Worm (Caenorhabditis elegans) whole organism, L1 larva: ENCODE results near the gene F10G7.10.

Experiments
- C04F5.9 ChIP-seq: sonication (generic microtip); optimal IDR thresholded peaks from 2 replicates; lab custom pipeline; 2016; ENCODE audit warnings: missing genetic modification characterization, missing compliant biosample characterization
- C16A3.4 ChIP-seq: fragments of 150-350 bp; optimal IDR thresholded peaks from 2 replicates; lab custom pipeline; 2014; ENCODE audit warnings: missing biosample characterization, missing genetic modification characterization
- Y116A8C.19 ChIP-seq: sonication (generic microtip); optimal IDR thresholded peaks from 2 replicates; lab custom pipeline; 2016; ENCODE audit warnings: missing compliant biosample characterization, missing genetic modification characterization, borderline replicate concordance
- aha-1 ChIP-seq: fragments of 150-350 bp; optimal IDR thresholded peaks from 2 replicates; lab custom pipeline; 2014; ENCODE audit warnings: missing biosample characterization, missing genetic modification characterization
- alr-1 ChIP-seq: fragments of 200-800 bp; sonication (Bioruptor generic); optimal IDR thresholded peaks from 2 replicates; lab custom pipeline; 2018; ENCODE audit warnings: borderline replicate concordance, mild to moderate bottlenecking, missing genetic modification characterization, missing compliant biosample characterization
- ceh-63 ChIP-seq: fragments of 200-800 bp; sonication (Bioruptor generic); optimal IDR thresholded peaks from 2 replicates; lab custom pipeline; 2018; ENCODE audit warnings: mild to moderate bottlenecking, missing genetic modification characterization, missing compliant biosample characterization
- ceh-8 ChIP-seq: fragments of 200-800 bp; sonication (Bioruptor generic); optimal IDR thresholded peaks from 2 replicates; lab custom pipeline; 2018; ENCODE audit warnings: mild to moderate bottlenecking, missing genetic modification characterization, moderate library complexity, missing compliant biosample characterization
- efl-1 ChIP-seq, 4 experiments: fragments of 150-350 bp; optimal IDR thresholded peaks in 3 of 4; peaks in 1 of 4; 1 replicate in 1 of 4; 2 replicates in 3 of 4; lab custom pipeline; 2014; ENCODE audit warnings: missing biosample characterization in 2 of 4, missing genetic modification characterization in 2 of 4, missing genetic modification reagents in 2 of 4
- efl-3 ChIP-seq: fragments of 200-800 bp; sonication (Bioruptor generic); optimal IDR thresholded peaks from 2 replicates; lab custom pipeline; 2018; ENCODE audit warnings: mild to moderate bottlenecking, missing genetic modification characterization, missing compliant biosample characterization
- egl-27 ChIP-seq, 2 experiments: fragments of 150-350 bp in 1 of 2; sonication (generic microtip); optimal IDR thresholded peaks; 3 replicates each; lab custom pipeline; 2017 to 2018; ENCODE audit warnings: missing biosample characterization in 2 of 2, missing genetic modification characterization in 2 of 2, missing genetic modification reagents in 2 of 2
- elt-2 ChIP-seq: sonication (generic microtip); optimal IDR thresholded peaks from 2 replicates; lab custom pipeline; 2016; ENCODE audit warnings: missing genetic modification characterization, mild to moderate bottlenecking, inconsistent platforms, missing compliant biosample characterization, missing genetic modification reagents
- fkh-10 ChIP-seq: sonication (generic microtip); optimal IDR thresholded peaks from 2 replicates; lab custom pipeline; 2017; ENCODE audit warnings: missing biosample characterization, missing genetic modification reagents, missing genetic modification characterization
- fos-1 ChIP-seq: fragments of 150-350 bp; optimal IDR thresholded peaks from 2 replicates; lab custom pipeline; 2014; ENCODE audit warnings: missing biosample characterization, missing genetic modification characterization
- hlh-17 ChIP-seq: fragments of 200-800 bp; sonication (Bioruptor generic); optimal IDR thresholded peaks from 2 replicates; lab custom pipeline; 2018; ENCODE audit warnings: missing genetic modification characterization, mild to moderate bottlenecking, missing compliant biosample characterization, moderate library complexity, borderline replicate concordance
- isw-1 ChIP-seq: fragments of 200-800 bp; sonication (Bioruptor generic); IDR thresholded peaks from 2 replicates; pipeline ENCODE4 v1.3.6; 2022; ENCODE audit warnings: missing genetic modification characterization, missing compliant biosample characterization
- lin-14 ChIP-seq: fragments of 200-800 bp; sonication (Bioruptor generic); optimal IDR thresholded peaks from 2 replicates; lab custom pipeline; 2018; ENCODE audit warnings: mild to moderate bottlenecking, missing genetic modification characterization, moderate library complexity, missing compliant biosample characterization
- lin-35 ChIP-seq, 2 experiments: fragments of 150-350 bp; optimal IDR thresholded peaks; 2 replicates each; lab custom pipeline; 2014; ENCODE audit warnings: missing biosample characterization in 2 of 2, missing genetic modification characterization in 2 of 2, missing genetic modification reagents in 2 of 2
- lir-3 ChIP-seq: sonication (generic microtip); optimal IDR thresholded peaks from 2 replicates; lab custom pipeline; 2016; ENCODE audit warnings: mild to moderate bottlenecking, missing genetic modification characterization, moderate library complexity, missing compliant biosample characterization; ENCODE audit not compliant: poor library complexity
- lsy-2 ChIP-seq, 2 experiments: fragments of 150-350 bp; optimal IDR thresholded peaks; 2 replicates each; lab custom pipeline; 2014; ENCODE audit warnings: missing biosample characterization in 2 of 2, missing genetic modification characterization in 2 of 2
- mdl-1 ChIP-seq, 2 experiments: fragments of 150-350 bp; optimal IDR thresholded peaks; 2 replicates each; lab custom pipeline; 2014 to 2017; ENCODE audit warnings: missing biosample characterization in 2 of 2, missing genetic modification characterization in 2 of 2, inconsistent platforms in 1 of 2
- nhr-11 ChIP-seq: fragments of 150-350 bp; optimal IDR thresholded peaks from 2 replicates; lab custom pipeline; 2014; ENCODE audit warnings: missing biosample characterization, missing genetic modification characterization
- nhr-12 ChIP-seq: sonication (generic microtip); optimal IDR thresholded peaks from 2 replicates; lab custom pipeline; 2017; ENCODE audit warnings: missing biosample characterization, missing genetic modification characterization
- nhr-19 ChIP-seq: fragments of 200-800 bp; sonication (Bioruptor generic); conservative IDR thresholded peaks from 2 replicates; pipeline ENCODE4 v1.3.6; 2022; ENCODE audit warnings: missing genetic modification characterization, missing compliant biosample characterization
- nhr-20 ChIP-seq: sonication (generic microtip); optimal IDR thresholded peaks from 2 replicates; lab custom pipeline; 2016; ENCODE audit warnings: mild to moderate bottlenecking, missing genetic modification characterization, missing compliant biosample characterization
- nhr-237 ChIP-seq: fragments of 150-350 bp; optimal IDR thresholded peaks from 2 replicates; lab custom pipeline; 2014; ENCODE audit warnings: missing biosample characterization, missing genetic modification characterization
- nhr-71 ChIP-seq: sonication (generic microtip); optimal IDR thresholded peaks from 2 replicates; lab custom pipeline; 2016; ENCODE audit warnings: mild to moderate bottlenecking, missing genetic modification characterization, moderate library complexity, missing compliant biosample characterization
- nhr-76 ChIP-seq: sonication (generic microtip); optimal IDR thresholded peaks from 2 replicates; lab custom pipeline; 2017; ENCODE audit warnings: missing biosample characterization, missing genetic modification characterization
- nhr-77 ChIP-seq: fragments of 150-350 bp; optimal IDR thresholded peaks from 2 replicates; lab custom pipeline; 2014; ENCODE audit warnings: missing biosample characterization, missing genetic modification characterization
- nhr-84 ChIP-seq: sonication (generic microtip); optimal IDR thresholded peaks from 2 replicates; lab custom pipeline; 2017; ENCODE audit warnings: missing biosample characterization, missing genetic modification characterization
- nhr-85 ChIP-seq: sonication (generic microtip); peaks from one replicate; lab custom pipeline; 2016; ENCODE audit warnings: missing genetic modification characterization, inconsistent platforms, missing compliant biosample characterization
- pag-3 ChIP-seq: sonication (generic microtip); optimal IDR thresholded peaks from 2 replicates; lab custom pipeline; 2017; ENCODE audit warnings: missing genetic modification characterization, mild to moderate bottlenecking, missing compliant biosample characterization, antibody characterized with exemption, borderline replicate concordance; ENCODE audit not compliant: insufficient read depth
- pqm-1 ChIP-seq: sonication (generic microtip); optimal IDR thresholded peaks from 3 replicates; lab custom pipeline; 2017; ENCODE audit warnings: missing biosample characterization, missing genetic modification characterization
- rnt-1 ChIP-seq: sonication (generic microtip); optimal IDR thresholded peaks from 2 replicates; lab custom pipeline; 2016; ENCODE audit warnings: mild to moderate bottlenecking, missing genetic modification characterization, moderate library complexity, missing compliant biosample characterization
- skn-1 ChIP-seq: fragments of 150-350 bp; optimal IDR thresholded peaks from 2 replicates; lab custom pipeline; 2014; ENCODE audit warnings: missing biosample characterization, missing genetic modification characterization
- snpc-4 ChIP-seq: fragments of 150-350 bp; optimal IDR thresholded peaks from 2 replicates; lab custom pipeline; 2014; ENCODE audit warnings: missing biosample characterization, missing genetic modification characterization
- snu-23 ChIP-seq: sonication (generic microtip); optimal IDR thresholded peaks from 2 replicates; lab custom pipeline; 2016; ENCODE audit warnings: missing genetic modification characterization, missing compliant biosample characterization
- sup-37 ChIP-seq: fragments of 200-800 bp; sonication (Bioruptor generic); optimal IDR thresholded peaks from 2 replicates; lab custom pipeline; 2018; ENCODE audit warnings: mild to moderate bottlenecking, missing genetic modification characterization, missing compliant biosample characterization
- swsn-7 ChIP-seq: sonication (generic microtip); optimal IDR thresholded peaks from 2 replicates; lab custom pipeline; 2016; ENCODE audit warnings: missing genetic modification characterization, missing compliant biosample characterization
- tlp-1 ChIP-seq: fragments of 150-350 bp; optimal IDR thresholded peaks from 2 replicates; lab custom pipeline; 2014; ENCODE audit warnings: missing biosample characterization, missing genetic modification characterization
- unc-130 ChIP-seq: fragments of 150-350 bp; optimal IDR thresholded peaks from 2 replicates; lab custom pipeline; 2017; ENCODE audit warnings: missing biosample characterization, missing genetic modification characterization, inconsistent platforms
- unc-30 ChIP-seq: sonication (generic microtip); optimal IDR thresholded peaks from 2 replicates; lab custom pipeline; 2017; ENCODE audit warnings: missing biosample characterization, missing genetic modification characterization
- vab-15 ChIP-seq: sonication (generic microtip); optimal IDR thresholded peaks from 2 replicates; lab custom pipeline; 2017; ENCODE audit warnings: missing genotype, mild to moderate bottlenecking, missing genetic modification characterization, missing compliant biosample characterization
- zag-1 ChIP-seq: fragments of 150-350 bp; optimal IDR thresholded peaks from 2 replicates; lab custom pipeline; 2014; ENCODE audit warnings: missing biosample characterization, missing genetic modification characterization
- ztf-11 ChIP-seq, 2 experiments: sonication (generic microtip); optimal IDR thresholded peaks; 2 replicates each; lab custom pipeline; 2016 to 2017; ENCODE audit warnings: missing genetic modification characterization in 2 of 2, missing biosample characterization in 1 of 2, missing compliant biosample characterization in 1 of 2
- ztf-4 ChIP-seq: fragments of 150-350 bp; optimal IDR thresholded peaks from 2 replicates; lab custom pipeline; 2014; ENCODE audit warnings: missing biosample characterization, missing genetic modification characterization

The F10G7.10 gene

ce11 chrII:4676241-4676640 lies 49.8 kb downstream of the F10G7.10 start:
- TF ChIP-seq isw-1 (GFP tag; lab: Robert Waterston, UW) (no peak), nhr-77 (tag; lab: Kevin White, UChicago) (no peak), efl-3 (GFP tag; lab: Kevin White, UChicago) (no peak), nhr-19 (GFP tag; lab: Robert Waterston, UW) (0 out of 2 replicates have a peak, but pooled peaks have one; percentile 17), hlh-17 (no peak), nhr-76 (tag; lab: Kevin White, UChicago) (no peak), rnt-1 (peak; percentile 26), aha-1 (tag; lab: Kevin White, UChicago) (no peak), nhr-20 (no peak), nhr-71 (tag; lab: Kevin White, UChicago) (peak; percentile 48), nhr-84 (tag; lab: Kevin White, UChicago) (no peak), mdl-1 (tag; optimal IDR thresholded peaks at IDR 0.05; lab: Kevin White, UChicago) (no peak), efl-1 (optimal IDR thresholded peaks at IDR 0.05; lab: Kevin White, UChicago) (no peak), efl-1 (GFP tag; optimal IDR thresholded peaks at IDR 0.05 in 1 of 2; lab: Kevin White, UChicago) (no peak), C04F5.9 (tag; lab: Kevin White, UChicago) (no peak), snu-23 (GFP tag; lab: Kevin White, UChicago) (peak; percentile 5), zag-1 (tag; lab: Kevin White, UChicago) (no peak), alr-1 (tag; lab: Kevin White, UChicago) (no peak), ceh-63 (GFP tag; lab: Kevin White, UChicago) (no peak), fkh-10 (GFP tag; lab: Kevin White, UChicago) (no peak), sup-37 (GFP tag; lab: Kevin White, UChicago) (no peak), pag-3 (no peak), swsn-7 (tag; lab: Kevin White, UChicago) (no peak), lsy-2 (tag; optimal IDR thresholded peaks at IDR 0.05; lab: Kevin White, UChicago) (peak in 1 of 2 experiments; percentile 22), unc-130 (tag; lab: Kevin White, UChicago) (no peak), ceh-8 (GFP tag; lab: Kevin White, UChicago) (no peak), ztf-11 (tag; optimal IDR thresholded peaks at IDR 0.05; lab: Kevin White, UChicago) (no peak), lin-14 (GFP tag; lab: Kevin White, UChicago) (peak; percentile 49), C16A3.4 (no peak), vab-15 (no peak), egl-27 (tag; optimal IDR thresholded peaks at IDR 0.05; lab: Kevin White, UChicago) (no peak), ztf-4 (tag; lab: Kevin White, UChicago) (no peak), nhr-11 (tag; lab: Kevin White, UChicago) (no peak), lir-3 (tag; lab: Kevin White, UChicago) (peak; percentile 14), Y116A8C.19 (tag; lab: Kevin White, UChicago) (no peak), nhr-85 (no peak), unc-30 (tag; lab: Kevin White, UChicago) (no peak)
- TF ChIP-seq, all 84 proteins: peak for 7

- TF ChIP-seq skn-1 (tag; lab: Kevin White, UChicago), result no peak
- no peak for TF ChIP-seq ceh-8 (GFP tag; lab: Kevin White, UChicago)
- TF ChIP-seq nhr-12 (tag; lab: Kevin White, UChicago), result no peak
- no peak for TF ChIP-seq nhr-19 (GFP tag; lab: Robert Waterston, UW)
- TF ChIP-seq nhr-71 (tag; lab: Kevin White, UChicago), result no peak
Observed at ce11 chrII:4675481-4675880, 50.6 kb downstream of the F10G7.10 start, which contains the start of gene T05A7.3. Gene T05A7.3 (plus strand): TSS chrII:4675781.

- TF ChIP-seq snpc-4 (tag; lab: Kevin White, UChicago) (no peak), nhr-237 (tag; lab: Kevin White, UChicago) (no peak), tlp-1 (tag; lab: Kevin White, UChicago) (peak; percentile 46), elt-2 (tag; lab: Kevin White, UChicago) (peak; percentile 99), pqm-1 (tag; lab: Kevin White, UChicago) (peak; percentile 32), lin-35 (GFP tag; optimal IDR thresholded peaks at IDR 0.05; lab: Kevin White, UChicago) (no peak), fos-1 (tag; lab: Kevin White, UChicago) (no peak)
- TF ChIP-seq, all 84 proteins: peak for 3
Observed at ce11 chrII:4674188-4674587, 51.9 kb downstream of the F10G7.10 start.
